Fruit fly (Drosophila melanogaster): ENCODE results near the gene CG9922.

The CG9922 gene

dm6 chr3R:14018430-14018786 lies 17.8 kb downstream of the CG9922 start (continued):
- TF ChIP-seq Blimp-1 (GFP tag; optimal IDR thresholded peaks at IDR 0.05) (no peak), Meics (GFP tag; optimal IDR thresholded peaks at IDR 0.05) (no peak), CG9932 (GFP tag; IDR thresholded peaks at IDR 0.05) (no peak), CG14050 (GFP tag; IDR thresholded peaks at IDR 0.05) (no peak), zen (tag; optimal IDR thresholded peaks at IDR 0.05) (no peak), CG12236 (GFP tag; optimal IDR thresholded peaks at IDR 0.05) (no peak), CG2199 (GFP tag; IDR thresholded peaks at IDR 0.05) (0 out of 3 replicates have a peak, but pooled peaks have one; percentile 7), H15 (GFP tag; IDR thresholded peaks at IDR 0.05) (no peak), Sox102F (GFP tag; optimal IDR thresholded peaks at IDR 0.05) (no peak), CG3838 (GFP tag; optimal IDR thresholded peaks at IDR 0.05) (peak; percentile 27), kni (GFP tag; optimal IDR thresholded peaks at IDR 0.05) (no peak), CG8388 (GFP tag; optimal IDR thresholded peaks at IDR 0.05) (no peak), CG6813 (GFP tag; optimal IDR thresholded peaks at IDR 0.05) (peak; percentile 12), sr (GFP tag; IDR thresholded peaks at IDR 0.05) (peak; percentile 84; the same call in 2 of the 3 replicates), CoRest (tag; optimal IDR thresholded peaks at IDR 0.05) (no peak), CG4282 (GFP tag; optimal IDR thresholded peaks at IDR 0.05) (no peak), ab (GFP tag; optimal IDR thresholded peaks at IDR 0.05) (no peak), gsb (GFP tag; IDR thresholded peaks at IDR 0.05) (no peak), Hey (tag; optimal IDR thresholded peaks at IDR 0.05) (no peak), nom (GFP tag; optimal IDR thresholded peaks at IDR 0.05) (peak; percentile 63), CG31365 (tag; optimal IDR thresholded peaks at IDR 0.05) (no peak), sd (tag; optimal IDR thresholded peaks at IDR 0.05) (peak; percentile 37), BtbVII (GFP tag; optimal IDR thresholded peaks at IDR 0.05) (no peak), CG7928 (GFP tag; optimal IDR thresholded peaks at IDR 0.05) (no peak), CG1602 (GFP tag; optimal IDR thresholded peaks at IDR 0.05) (no peak), CG12071 (GFP tag; optimal IDR thresholded peaks at IDR 0.05) (no peak), sqz (GFP tag; optimal IDR thresholded peaks at IDR 0.05) (peak; percentile 86), CG10565 (GFP tag; optimal IDR thresholded peaks at IDR 0.05) (no peak), peb (GFP tag; IDR thresholded peaks at IDR 0.05) (no peak), CG18262 (tag; optimal IDR thresholded peaks at IDR 0.05) (peak; percentile 26), fu2 (GFP tag; optimal IDR thresholded peaks at IDR 0.05) (no peak), Ravus (GFP tag; IDR thresholded peaks at IDR 0.05) (no peak), CG31441 (GFP tag; IDR thresholded peaks at IDR 0.05) (peak; percentile 6)

- TF ChIP-seq fd3F (GFP tag; optimal IDR thresholded peaks at IDR 0.05), result peak; percentile 83
- peak; percentile 82 for TF ChIP-seq CG17829 (tag; optimal IDR thresholded peaks at IDR 0.05)
- peak; percentile 18 for TF ChIP-seq Myb (GFP tag; optimal IDR thresholded peaks at IDR 0.05)
- no peak for TF ChIP-seq CG42726 (GFP tag; IDR thresholded peaks at IDR 0.05; ENCODE audit: partially characterized antibody)
- no peak for TF ChIP-seq CG8765 (GFP tag; IDR thresholded peaks at IDR 0.05)
- peak; percentile 95 for TF ChIP-seq Sox100B (GFP tag; optimal IDR thresholded peaks at IDR 0.05)
- TF ChIP-seq CG10565 (GFP tag; optimal IDR thresholded peaks at IDR 0.05), result peak; percentile 22
- peak; percentile 92 for TF ChIP-seq CG17359 (tag; optimal IDR thresholded peaks at IDR 0.05)
- TF ChIP-seq Blimp-1 (GFP tag; optimal IDR thresholded peaks at IDR 0.05), result peak; percentile 97
- TF ChIP-seq ara (GFP tag; IDR thresholded peaks at IDR 0.05), result peak; percentile 39
- TF ChIP-seq jumu (GFP tag; optimal IDR thresholded peaks at IDR 0.05), result no peak
- peak; percentile 75 for TF ChIP-seq Rfx (GFP tag; IDR thresholded peaks at IDR 0.05)
- TF ChIP-seq CG33213 (GFP tag; optimal IDR thresholded peaks at IDR 0.05), result peak; percentile 4
- TF ChIP-seq sisA (GFP tag; IDR thresholded peaks at IDR 0.05), result peak; percentile 87; the same call in 1 of the 2 replicates
- TF ChIP-seq CG10462 (GFP tag; optimal IDR thresholded peaks at IDR 0.05), result peak; percentile 67
- no peak for TF ChIP-seq CG2129 (GFP tag; IDR thresholded peaks at IDR 0.05; ENCODE audit: partially characterized antibody)
- TF ChIP-seq ac (GFP tag; optimal IDR thresholded peaks at IDR 0.05), result no peak
- TF ChIP-seq CG1602 (GFP tag; optimal IDR thresholded peaks at IDR 0.05), result peak; percentile 80
- peak; percentile 77 for TF ChIP-seq org-1 (GFP tag; optimal IDR thresholded peaks at IDR 0.05)
- peak; percentile 0 for TF ChIP-seq pb (GFP tag; optimal IDR thresholded peaks at IDR 0.05)
- peak; percentile 78 for TF ChIP-seq Lim3 (GFP tag; IDR thresholded peaks at IDR 0.05)
Observed at dm6 chr3R:14017640-14018429, 18.4 kb downstream of the CG9922 start.
